Worm (Caenorhabditis elegans) whole organism, young adult: ENCODE data around the gene fbxb-117.

Experiments used
- him-1 ChIP-seq: sonication (generic microtip); optimal IDR thresholded peaks from 2 replicates; lab custom pipeline; 2016; ENCODE audit warnings: missing genotype, missing genetic modification reagents, missing genetic modification characterization, missing compliant biosample characterization
- hlh-26 ChIP-seq: fragments of 200-800 bp; sonication (Bioruptor generic); conservative IDR thresholded peaks from 2 replicates; pipeline ENCODE4 v1.3.6; 2022; ENCODE audit warnings: missing genetic modification reagents, missing genetic modification characterization, missing compliant biosample characterization
- nfya-2 ChIP-seq: fragments of 200-800 bp; sonication (Bioruptor generic); IDR thresholded peaks from 2 replicates; pipeline ENCODE4 v1.3.6; 2022; ENCODE audit warnings: missing genetic modification reagents, missing genetic modification characterization, missing compliant biosample characterization

DNA sequence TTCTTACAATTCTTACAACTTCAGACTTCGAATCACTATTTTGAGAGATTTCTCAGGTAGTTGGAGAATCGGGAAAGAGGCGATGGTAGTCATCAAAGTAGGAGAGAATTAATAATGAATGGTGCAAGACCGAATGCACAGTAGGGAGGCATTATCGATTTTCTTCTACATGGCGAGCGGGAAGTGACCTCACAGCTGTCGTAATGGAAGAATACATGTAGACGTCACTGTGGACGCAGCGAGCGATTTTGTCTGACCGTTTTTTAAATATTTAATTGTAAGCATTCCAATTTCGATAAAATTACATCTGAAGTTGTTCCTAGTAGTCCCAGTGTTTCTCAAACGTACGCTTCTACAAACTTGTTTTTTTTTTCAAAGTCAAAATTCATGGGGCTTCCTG lies 27.2 kb downstream of the fbxb-117 start, which contains the start of gene F55C9.11:
- TF ChIP-seq him-1 (tag; lab: Kevin White, UChicago) (no peak), nfya-2 (GFP tag; lab: Robert Waterston, UW) (no peak), hlh-26 (GFP tag; lab: Robert Waterston, UW) (no peak)
